Fruit fly (Drosophila melanogaster) whole organism, embryonic: ENCODE measurements around the gene Acf.

Experiments
- Asciz ChIP-seq: fragments of 200-800 bp; sonication (Bioruptor generic); optimal IDR thresholded peaks from 2 replicates; lab custom pipeline; 2017; ENCODE audit warnings: missing biosample characterization, mild to moderate bottlenecking, missing genetic modification characterization, missing genetic modification reagents
- CG12071 ChIP-seq: fragments of 200-800 bp; sonication (Bioruptor generic); optimal IDR thresholded peaks from 3 replicates; lab custom pipeline; 2018; ENCODE audit warnings: missing biosample characterization, mild to moderate bottlenecking, missing genetic modification characterization
- CG12104 ChIP-seq: fragments of 200-800 bp; sonication (Bioruptor generic); optimal IDR thresholded peaks from 3 replicates; lab custom pipeline; 2016; ENCODE audit warnings: missing biosample characterization, missing genetic modification characterization
- CG12219 ChIP-seq: fragments of 200-800 bp; sonication (Bioruptor generic); optimal IDR thresholded peaks from 3 replicates; lab custom pipeline; 2018; ENCODE audit warnings: missing biosample characterization, mild to moderate bottlenecking, missing genetic modification characterization
- CG13123 ChIP-seq: fragments of 200-800 bp; sonication (Bioruptor generic); optimal IDR thresholded peaks from 2 replicates; lab custom pipeline; 2016; ENCODE audit warnings: missing biosample characterization, missing genetic modification characterization
- CG14860 ChIP-seq: fragments of 200-800 bp; sonication (Bioruptor generic); IDR thresholded peaks from 3 replicates; pipeline ENCODE4 v1.3.6; 2022; ENCODE audit warnings: missing biosample characterization, missing genetic modification characterization; ENCODE audit not compliant: partially characterized antibody
- CG15479 ChIP-seq: fragments of 200-800 bp; sonication (Bioruptor generic); optimal IDR thresholded peaks from 3 replicates; lab custom pipeline; 2019; ENCODE audit warnings: missing biosample characterization, mild to moderate bottlenecking, missing genetic modification characterization, moderate library complexity
- CG15601 ChIP-seq: fragments of 200-800 bp; sonication (Bioruptor generic); optimal IDR thresholded peaks from 3 replicates; lab custom pipeline; 2019; ENCODE audit warnings: missing biosample characterization, mild to moderate bottlenecking, missing genetic modification characterization, moderate library complexity
- CG1603 ChIP-seq: fragments of 200-800 bp; sonication (Bioruptor generic); optimal IDR thresholded peaks from 2 replicates; lab custom pipeline; 2019; ENCODE audit warnings: missing biosample characterization, mild to moderate bottlenecking, missing genetic modification characterization, moderate library complexity
- CG17802 ChIP-seq: fragments of 200-800 bp; sonication (Bioruptor generic); optimal IDR thresholded peaks from 2 replicates; lab custom pipeline; 2018; ENCODE audit warnings: missing biosample characterization, mild to moderate bottlenecking, missing genetic modification characterization, moderate library complexity
- CG18599 ChIP-seq: fragments of 200-800 bp; sonication (Bioruptor generic); optimal IDR thresholded peaks from 3 replicates; lab custom pipeline; 2017; ENCODE audit warnings: missing biosample characterization, missing genetic modification characterization, mild to moderate bottlenecking, moderate library complexity, missing genetic modification reagents
- CG2129 ChIP-seq: fragments of 200-800 bp; sonication (Bioruptor generic); IDR thresholded peaks from 2 replicates; pipeline ENCODE4 v1.3.6; 2022; ENCODE audit warnings: missing biosample characterization, missing genetic modification characterization; ENCODE audit not compliant: partially characterized antibody
- CG31224 ChIP-seq: fragments of 200-800 bp; sonication (Bioruptor generic); IDR thresholded peaks from 2 replicates; pipeline ENCODE4 v1.3.6; 2022; ENCODE audit warnings: missing biosample characterization, missing genetic modification characterization
- CG32772 ChIP-seq: fragments of 200-800 bp; sonication (Bioruptor generic); IDR thresholded peaks from 2 replicates; pipeline ENCODE4 v1.3.6; 2022; ENCODE audit warnings: missing biosample characterization, missing genetic modification characterization
- CG3726 ChIP-seq: fragments of 200-800 bp; sonication (Bioruptor generic); IDR thresholded peaks from 3 replicates; pipeline ENCODE4, ENCODE4 v1.3.6; 2022; ENCODE audit warnings: missing biosample characterization, missing genetic modification characterization
- CG3995 ChIP-seq: fragments of 200-800 bp; sonication (Bioruptor generic); optimal IDR thresholded peaks from 3 replicates; lab custom pipeline; 2016; ENCODE audit warnings: missing biosample characterization, missing genetic modification characterization
- CG4820 ChIP-seq: fragments of 200-800 bp; sonication (Bioruptor generic); optimal IDR thresholded peaks from 3 replicates; lab custom pipeline; 2016; ENCODE audit warnings: missing biosample characterization, missing genetic modification characterization
- CG6254 ChIP-seq: fragments of 200-800 bp; sonication (Bioruptor generic); optimal IDR thresholded peaks from 3 replicates; lab custom pipeline; 2017; ENCODE audit warnings: mild to moderate bottlenecking, missing biosample characterization, missing genetic modification reagents, missing genetic modification characterization
- CG6854 ChIP-seq: fragments of 200-800 bp; sonication (Bioruptor generic); optimal IDR thresholded peaks from 3 replicates; lab custom pipeline; 2017; ENCODE audit warnings: missing biosample characterization, mild to moderate bottlenecking, missing genetic modification characterization
- CG8388 ChIP-seq: fragments of 200-800 bp; sonication (Bioruptor generic); optimal IDR thresholded peaks from 2 replicates; lab custom pipeline; 2019; ENCODE audit warnings: missing biosample characterization, mild to moderate bottlenecking, missing genetic modification characterization, moderate library complexity
- E2f2 ChIP-seq: fragments of 200-800 bp; sonication (Bioruptor generic); IDR thresholded peaks from 2 replicates; pipeline ENCODE4 v1.3.6; 2022; ENCODE audit warnings: missing biosample characterization, missing genetic modification characterization
- H2.0 ChIP-seq: fragments of 200-800 bp; sonication (Bioruptor generic); IDR thresholded peaks from 2 replicates; pipeline ENCODE4 v1.3.6; 2022; ENCODE audit warnings: missing biosample characterization, missing genetic modification characterization
- Hr39 ChIP-seq: fragments of >200 bp; optimal IDR thresholded peaks from 2 replicates; lab custom pipeline; 2017
- Lpt ChIP-seq: fragments of >200 bp; optimal IDR thresholded peaks from 2 replicates; lab custom pipeline; 2018; ENCODE audit warnings: missing biosample characterization, missing genetic modification characterization
- Med ChIP-seq: fragments of 200-800 bp; sonication (Bioruptor generic); peaks from one replicate; lab custom pipeline; 2016; ENCODE audit warnings: missing biosample characterization, missing genetic modification characterization, mild to moderate bottlenecking, inconsistent platforms, moderate library complexity
- Mes4 ChIP-seq: fragments of 200-800 bp; sonication (Bioruptor generic); optimal IDR thresholded peaks from 2 replicates; lab custom pipeline; 2016; ENCODE audit warnings: missing biosample characterization, missing genetic modification characterization
- NFAT ChIP-seq: fragments of 200-800 bp; sonication (Bioruptor generic); IDR thresholded peaks from 2 replicates; pipeline ENCODE4 v1.3.6; 2022; ENCODE audit warnings: missing biosample characterization, missing genetic modification characterization
- NfI ChIP-seq: fragments of 200-800 bp; sonication (Bioruptor generic); optimal IDR thresholded peaks from 3 replicates; lab custom pipeline; 2018; ENCODE audit warnings: missing biosample characterization, mild to moderate bottlenecking, missing genetic modification characterization, moderate library complexity
- Sox102F ChIP-seq: fragments of 200-800 bp; sonication (Bioruptor generic); optimal IDR thresholded peaks from 2 replicates; lab custom pipeline; 2018; ENCODE audit warnings: missing biosample characterization, mild to moderate bottlenecking, missing genetic modification characterization, moderate library complexity
- Ssrp ChIP-seq: fragments of 200-800 bp; sonication (Bioruptor generic); optimal IDR thresholded peaks from 2 replicates; lab custom pipeline; 2018; ENCODE audit warnings: missing biosample characterization, mild to moderate bottlenecking, missing genetic modification characterization, moderate library complexity
- Stat92E ChIP-seq, 3 experiments: fragments of >200 bp in 2 of 3; fragments of 200-800 bp in 1 of 3; sonication (Bioruptor generic) in 1 of 3; optimal IDR thresholded peaks; 2 replicates each; lab custom pipeline; 2017 to 2019; ENCODE audit warnings: missing biosample characterization in 3 of 3, missing genetic modification characterization in 3 of 3, mild to moderate bottlenecking in 1 of 3, moderate library complexity in 1 of 3
- Xbp1 ChIP-seq: fragments of 200-800 bp; sonication (Bioruptor generic); optimal IDR thresholded peaks from 3 replicates; lab custom pipeline; 2016; ENCODE audit warnings: missing biosample characterization, mild to moderate bottlenecking, missing genetic modification characterization
- ash1 ChIP-seq: fragments of 200-800 bp; sonication (Bioruptor generic); optimal IDR thresholded peaks from 2 replicates; lab custom pipeline; 2018; ENCODE audit warnings: missing biosample characterization, mild to moderate bottlenecking, missing genetic modification characterization
- dmrt11E ChIP-seq: fragments of 200-800 bp; sonication (Bioruptor generic); optimal IDR thresholded peaks from 3 replicates; lab custom pipeline; 2018; ENCODE audit warnings: missing biosample characterization, mild to moderate bottlenecking, missing genetic modification characterization, moderate library complexity
- emc ChIP-seq: fragments of 200-800 bp; sonication (Bioruptor generic); optimal IDR thresholded peaks from 2 replicates; lab custom pipeline; 2016; ENCODE audit warnings: missing biosample characterization, missing genetic modification characterization
- ewg ChIP-seq: fragments of 200-800 bp; sonication (Bioruptor generic); optimal IDR thresholded peaks from 3 replicates; lab custom pipeline; 2017; ENCODE audit warnings: mild to moderate bottlenecking, missing biosample characterization, missing genetic modification reagents, missing genetic modification characterization
- eyg ChIP-seq: fragments of 200-800 bp; sonication (Bioruptor generic); optimal IDR thresholded peaks from 3 replicates; lab custom pipeline; 2016; ENCODE audit warnings: missing biosample characterization, missing genetic modification characterization
- gfzf ChIP-seq: fragments of 200-800 bp; sonication (Bioruptor generic); optimal IDR thresholded peaks from 2 replicates; lab custom pipeline; 2016; ENCODE audit warnings: missing biosample characterization, mild to moderate bottlenecking, missing genetic modification characterization, moderate library complexity
- hb ChIP-seq: fragments of 200-800 bp; sonication (Bioruptor generic); IDR thresholded peaks from 3 replicates; pipeline ENCODE4 v1.3.6; 2022; ENCODE audit warnings: missing biosample characterization, missing genetic modification characterization; ENCODE audit not compliant: partially characterized antibody
- lbe ChIP-seq: fragments of 200-800 bp; sonication (Bioruptor generic); optimal IDR thresholded peaks from 2 replicates; lab custom pipeline; 2016; ENCODE audit warnings: missing biosample characterization, mild to moderate bottlenecking, missing genetic modification characterization
- lmd ChIP-seq: fragments of 200-800 bp; sonication (Bioruptor generic); IDR thresholded peaks from 2 replicates; pipeline ENCODE4 v1.3.6; 2022; ENCODE audit warnings: missing biosample characterization, missing genetic modification characterization
- lov ChIP-seq, 2 experiments: fragments of 200-800 bp in 1 of 2; fragments of >200 bp in 1 of 2; sonication (Bioruptor generic) in 1 of 2; IDR thresholded peaks in 1 of 2; optimal IDR thresholded peaks in 1 of 2; 2 replicates in 1 of 2; 3 replicates in 1 of 2; pipeline versions ENCODE4 v1.3.6 to Lab custom; 2017 to 2022; ENCODE audit warnings: missing biosample characterization in 1 of 2, missing genetic modification characterization in 1 of 2
- odd ChIP-seq: fragments of 200-800 bp; sonication (Bioruptor generic); optimal IDR thresholded peaks from 2 replicates; lab custom pipeline; 2017; ENCODE audit warnings: missing biosample characterization, mild to moderate bottlenecking, missing genetic modification characterization
- pzg ChIP-seq: fragments of 200-800 bp; sonication (Bioruptor generic); optimal IDR thresholded peaks from 3 replicates; lab custom pipeline; 2018; ENCODE audit warnings: missing biosample characterization, mild to moderate bottlenecking, missing genetic modification characterization, moderate library complexity
- ro ChIP-seq: fragments of 200-800 bp; sonication (Bioruptor generic); IDR thresholded peaks from 2 replicates; pipeline ENCODE4 v1.3.6; 2022; ENCODE audit warnings: missing biosample characterization, missing genetic modification characterization
- sc ChIP-seq, 3 experiments: fragments of >200 bp in 2 of 3; fragments of 200-800 bp in 1 of 3; sonication (Bioruptor generic) in 1 of 3; optimal IDR thresholded peaks; 2 replicates in 2 of 3; 3 replicates in 1 of 3; lab custom pipeline; 2017; ENCODE audit warnings: mild to moderate bottlenecking in 1 of 3, missing biosample characterization in 1 of 3, missing genetic modification characterization in 1 of 3, missing genetic modification reagents in 1 of 3
- slp2 ChIP-seq: fragments of 200-800 bp; sonication (Bioruptor generic); optimal IDR thresholded peaks from 2 replicates; lab custom pipeline; 2016; ENCODE audit warnings: missing biosample characterization, missing genetic modification characterization
- sob ChIP-seq: fragments of 200-800 bp; sonication (Bioruptor generic); IDR thresholded peaks from 2 replicates; pipeline ENCODE4 v1.3.6; 2022; ENCODE audit warnings: missing biosample characterization, missing genetic modification characterization

Acf gene

DNA sequence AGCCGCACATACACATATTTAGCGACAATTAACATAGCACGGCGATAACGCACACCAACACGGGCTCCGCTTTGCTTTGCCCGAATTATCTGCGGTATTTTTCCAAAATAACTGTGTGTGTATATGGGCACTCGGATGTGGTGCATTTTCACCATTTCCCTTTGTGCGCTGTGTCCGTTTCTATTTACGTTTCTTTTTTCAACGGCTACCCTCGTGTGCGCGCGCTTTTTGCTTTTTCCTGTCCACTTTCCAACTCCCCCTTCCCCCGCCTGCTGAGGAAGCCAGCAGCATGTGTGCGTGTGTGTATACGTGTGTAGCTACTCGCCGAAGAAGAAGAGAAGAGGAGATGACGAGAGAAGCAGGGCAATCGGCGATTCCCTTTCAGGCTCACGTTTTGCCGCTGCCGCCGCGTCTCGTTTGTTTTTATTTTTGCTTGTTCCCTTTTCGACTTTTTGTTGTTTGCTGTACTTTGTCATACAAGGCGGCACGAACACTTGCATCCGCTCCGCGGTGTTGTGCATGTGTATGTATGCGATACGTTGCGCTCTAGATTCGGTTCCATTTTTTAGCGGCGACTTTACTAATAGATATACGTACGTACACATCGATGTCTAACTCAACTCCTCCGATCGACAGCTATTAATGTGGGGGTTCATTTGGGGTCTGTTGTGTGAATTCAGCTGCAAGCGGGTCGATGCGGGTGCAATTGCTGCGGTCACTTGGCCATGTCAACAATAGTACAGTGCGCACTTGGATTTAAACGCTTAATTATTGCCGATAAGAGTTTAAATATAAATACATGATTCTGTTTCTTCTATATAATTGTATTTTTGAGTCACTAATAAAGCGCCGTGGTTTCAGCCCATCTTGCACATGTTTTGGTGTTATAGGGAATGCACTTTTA is 45.4 kb upstream of the Acf start (continued):
- TF ChIP-seq Stat92E (GFP tag; optimal IDR thresholded peaks at IDR 0.05; lab: Kevin White, UChicago), result peak in 1 of 3 experiments; percentile 27
- no peak for TF ChIP-seq CG6254 (GFP tag; lab: Kevin White, UChicago)
- no peak for TF ChIP-seq CG4820 (GFP tag; lab: Kevin White, UChicago)
- no peak for TF ChIP-seq CG3995 (GFP tag; lab: Kevin White, UChicago)
- no peak for TF ChIP-seq CG6854 (GFP tag; lab: Kevin White, UChicago)
- no peak for TF ChIP-seq Sox102F (GFP tag; lab: Kevin White, UChicago)
- TF ChIP-seq lbe (GFP tag; lab: Kevin White, UChicago), result peak; percentile 6
- TF ChIP-seq CG15601 (tag; lab: Kevin White, UChicago), result no peak
- no peak for TF ChIP-seq emc
- no peak for TF ChIP-seq CG8388 (GFP tag; lab: Kevin White, UChicago)
- TF ChIP-seq NfI (GFP tag; lab: Kevin White, UChicago), result no peak
- TF ChIP-seq CG32772, result no peak
- peak; percentile 60 for TF ChIP-seq Med (GFP tag; lab: Kevin White, UChicago)
- no peak for TF ChIP-seq Mes4 (GFP tag; lab: Kevin White, UChicago)
- TF ChIP-seq eyg, result no peak
- TF ChIP-seq CG13123 (GFP tag; lab: Kevin White, UChicago), result no peak
- TF ChIP-seq Asciz, result no peak
- TF ChIP-seq Xbp1 (GFP tag; lab: Kevin White, UChicago), result no peak
- TF ChIP-seq CG12104 (GFP tag; lab: Kevin White, UChicago), result no peak
- TF ChIP-seq ro (GFP tag; lab: Robert Waterston, UW), result no peak
- peak; percentile 30 for TF ChIP-seq CG1603 (tag; lab: Kevin White, UChicago)
- peak; percentile 95 for TF ChIP-seq CG15479 (GFP tag; lab: Kevin White, UChicago)
- TF ChIP-seq Hr39 (lab: Kevin White, UChicago), result no peak
- no peak for TF ChIP-seq CG3726
- TF ChIP-seq odd (GFP tag; lab: Kevin White, UChicago), result peak; percentile 65
- TF ChIP-seq sc (optimal IDR thresholded peaks at IDR 0.05; lab: Kevin White, UChicago), result no peak
- no peak for TF ChIP-seq sc (GFP tag; optimal IDR thresholded peaks at IDR 0.05; lab: Kevin White, UChicago)
- TF ChIP-seq CG31224 (GFP tag; lab: Robert Waterston, UW), result no peak
- TF ChIP-seq NFAT (GFP tag; lab: Robert Waterston, UW), result no peak
- TF ChIP-seq gfzf (GFP tag; lab: Kevin White, UChicago), result no peak
- no peak for TF ChIP-seq Lpt (GFP tag; lab: Kevin White, UChicago)
- TF ChIP-seq CG17802, result no peak
- no peak for TF ChIP-seq ash1 (GFP tag; lab: Kevin White, UChicago)
- TF ChIP-seq CG12071 (GFP tag; lab: Kevin White, UChicago), result peak; percentile 29
- TF ChIP-seq CG2129, result no peak
- no peak for TF ChIP-seq E2f2
- TF ChIP-seq CG14860 (GFP tag; lab: Robert Waterston, UW), result no peak
- TF ChIP-seq pzg (GFP tag; lab: Kevin White, UChicago), result peak; percentile 28
- TF ChIP-seq lmd (GFP tag; lab: Robert Waterston, UW), result no peak
- no peak for TF ChIP-seq CG12219 (GFP tag; lab: Kevin White, UChicago)
- TF ChIP-seq ewg (GFP tag; lab: Kevin White, UChicago), result no peak
- no peak for TF ChIP-seq CG18599 (GFP tag; lab: Kevin White, UChicago)
- TF ChIP-seq sob (GFP tag; lab: Robert Waterston, UW), result no peak
- no peak for TF ChIP-seq dmrt11E (tag; lab: Kevin White, UChicago)
- TF ChIP-seq hb, result no peak
- TF ChIP-seq lov (optimal IDR thresholded peaks at IDR 0.05; lab: Kevin White, UChicago), result no peak
- TF ChIP-seq lov (GFP tag; IDR thresholded peaks at IDR 0.05; lab: Robert Waterston, UW), result no peak
- no peak for TF ChIP-seq Ssrp (tag; lab: Kevin White, UChicago)
- no peak for TF ChIP-seq slp2 (GFP tag; lab: Kevin White, UChicago)
- TF ChIP-seq H2.0, result no peak
